Worm (Caenorhabditis elegans): ENCODE data around the gene pyk-2.

Gene pyk-2

DNA sequence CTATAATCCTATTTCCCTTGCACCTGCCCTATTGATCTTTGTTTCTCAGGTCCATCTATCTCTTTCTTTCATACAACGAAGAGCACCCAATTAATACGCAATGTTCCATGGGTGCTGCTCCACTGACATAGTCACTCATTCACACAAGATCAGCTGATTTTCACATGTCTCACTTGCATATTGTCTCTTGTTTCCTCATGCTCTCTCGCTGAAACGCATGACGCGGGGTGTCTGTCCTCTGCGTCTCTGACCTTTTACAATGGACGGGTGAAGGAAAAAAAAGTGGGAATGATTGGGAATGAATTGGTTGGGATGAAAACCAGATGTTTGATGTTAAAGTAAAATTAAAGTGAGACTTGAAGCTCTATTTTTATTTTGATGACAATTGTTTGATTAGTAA, 25.6 kb downstream of the pyk-2 start (continued):
- no peak for TF ChIP-seq unc-39 (tag; optimal IDR thresholded peaks at IDR 0.05)
- no peak for TF ChIP-seq mbf-1 (tag; optimal IDR thresholded peaks at IDR 0.05)
- peak; percentile 77 for TF ChIP-seq lin-13 (GFP tag; optimal IDR thresholded peaks at IDR 0.05)
- no peak for TF ChIP-seq dmd-4 (tag; optimal IDR thresholded peaks at IDR 0.05)
- no peak for TF ChIP-seq unc-62 (GFP tag; optimal IDR thresholded peaks at IDR 0.05)
- TF ChIP-seq ama-1 (optimal IDR thresholded peaks at IDR 0.05): peak; percentile 84
- peak; percentile 74 for TF ChIP-seq nhr-25 (tag; optimal IDR thresholded peaks at IDR 0.05)
- TF ChIP-seq F13H6.1 (tag; optimal IDR thresholded peaks at IDR 0.05): peak; percentile 93
- peak; percentile 74 for TF ChIP-seq lin-11 (tag; optimal IDR thresholded peaks at IDR 0.05)
- no peak for TF ChIP-seq ztf-11 (tag; optimal IDR thresholded peaks at IDR 0.05)
- no peak for TF ChIP-seq nhr-11 (tag; optimal IDR thresholded peaks at IDR 0.05)
- peak; percentile 82 for TF ChIP-seq nhr-6 (tag; optimal IDR thresholded peaks at IDR 0.05)
- TF ChIP-seq peb-1 (tag; optimal IDR thresholded peaks at IDR 0.05): no peak
- peak; percentile 39 to 93 for TF ChIP-seq lsy-2 (tag; optimal IDR thresholded peaks at IDR 0.05)
- peak; percentile 66 for TF ChIP-seq fos-1 (tag; optimal IDR thresholded peaks at IDR 0.05)
- TF ChIP-seq gmeb-1 (tag; optimal IDR thresholded peaks at IDR 0.05): peak; percentile 64
- TF ChIP-seq nhr-237 (tag; optimal IDR thresholded peaks at IDR 0.05): no peak
- peak; percentile 96 for TF ChIP-seq sma-9 (GFP tag; optimal IDR thresholded peaks at IDR 0.05)
- no peak for TF ChIP-seq sma-9 (tag; optimal IDR thresholded peaks at IDR 0.05)

DNA sequence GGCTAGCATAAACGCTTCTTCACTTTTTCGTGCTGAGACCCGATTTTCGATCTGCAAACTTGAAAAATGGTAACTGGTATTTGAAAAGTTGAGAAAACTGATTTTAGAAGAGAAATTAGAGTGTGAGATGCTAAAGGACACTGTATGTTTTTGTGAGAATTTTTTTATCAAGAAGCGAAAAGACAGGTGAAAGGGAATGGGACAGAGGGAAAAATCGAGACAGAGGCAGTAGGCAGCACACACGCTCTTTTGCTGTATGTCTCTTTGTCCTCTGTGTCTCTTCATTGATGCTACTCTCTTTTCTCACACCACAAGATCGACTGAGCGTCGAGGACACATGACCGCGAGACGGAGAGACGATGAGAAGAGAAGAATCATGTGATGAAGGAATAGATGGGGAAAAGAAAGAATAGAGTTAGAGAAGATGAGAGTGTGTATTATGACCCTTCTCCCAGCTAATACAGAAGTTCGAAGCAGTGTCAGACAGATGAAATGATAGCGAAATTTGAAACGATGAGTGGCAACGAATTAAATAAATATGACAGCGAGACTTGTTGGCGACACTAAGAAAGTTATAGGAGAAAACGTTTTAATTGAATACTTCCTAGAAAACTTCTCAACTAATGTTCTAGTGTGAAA, 26.3 kb downstream of the pyk-2 start, which contains the start of gene lgg-2:
lgg-2 (minus strand) TSS at position 51 of the 639 bp plus-strand sequence.
- TF ChIP-seq crh-2 (tag; optimal IDR thresholded peaks at IDR 0.05) (peak; percentile 98), aly-2 (tag; optimal IDR thresholded peaks at IDR 0.05) (no peak), sem-4 (tag; optimal IDR thresholded peaks at IDR 0.05) (peak; percentile 94), elt-3 (tag; optimal IDR thresholded peaks at IDR 0.05) (no peak), mdl-1 (tag; optimal IDR thresholded peaks at IDR 0.05) (peak; percentile 79 to 97), gmeb-1 (tag; optimal IDR thresholded peaks at IDR 0.05) (peak; percentile 88), Y55F3AM.14 (GFP tag; optimal IDR thresholded peaks at IDR 0.05) (peak; percentile 94), lin-39 (tag; optimal IDR thresholded peaks at IDR 0.05) (peak; percentile 53), zag-1 (tag; optimal IDR thresholded peaks at IDR 0.05) (peak; percentile 78), nhr-237 (tag; optimal IDR thresholded peaks at IDR 0.05) (no peak), ztf-11 (tag; optimal IDR thresholded peaks at IDR 0.05) (peak; percentile 4), lin-11 (tag; optimal IDR thresholded peaks at IDR 0.05) (peak; percentile 82), blmp-1 (tag; optimal IDR thresholded peaks at IDR 0.05; ENCODE audit: insufficient read depth) (peak; percentile 99), skn-1 (tag; optimal IDR thresholded peaks at IDR 0.05) (peak; percentile 52), mbf-1 (tag; optimal IDR thresholded peaks at IDR 0.05) (no peak), nhr-23 (tag; optimal IDR thresholded peaks at IDR 0.05) (no peak), lin-13 (GFP tag; optimal IDR thresholded peaks at IDR 0.05) (peak; percentile 87), nhr-21 (tag; optimal IDR thresholded peaks at IDR 0.05) (peak; percentile 98), ceh-82 (tag; optimal IDR thresholded peaks at IDR 0.05) (peak; percentile 21), lsy-2 (tag; optimal IDR thresholded peaks at IDR 0.05) (peak; percentile 75 to 95), alr-1 (tag; optimal IDR thresholded peaks at IDR 0.05) (peak; percentile 56), ZK546.5 (tag; optimal IDR thresholded peaks at IDR 0.05) (no peak), sma-3 (GFP tag; optimal IDR thresholded peaks at IDR 0.05) (peak; percentile 98), nhr-10 (tag; optimal IDR thresholded peaks at IDR 0.05) (peak; percentile 70), nhr-25 (tag; optimal IDR thresholded peaks at IDR 0.05) (peak; percentile 98), ztf-1 (GFP tag; conservative IDR thresholded peaks at IDR 0.05) (no peak), nhr-12 (tag; optimal IDR thresholded peaks at IDR 0.05) (peak; percentile 38), C34F6.9 (tag; optimal IDR thresholded peaks at IDR 0.05) (peak; percentile 99), F13H6.1 (tag; optimal IDR thresholded peaks at IDR 0.05) (peak; percentile 98), nhr-77 (tag; optimal IDR thresholded peaks at IDR 0.05) (no peak), peb-1 (tag; optimal IDR thresholded peaks at IDR 0.05) (no peak), egl-27 (tag; optimal IDR thresholded peaks at IDR 0.05) (peak; percentile 97), unc-62 (GFP tag; optimal IDR thresholded peaks at IDR 0.05) (peak; percentile 93), mab-5 (tag; optimal IDR thresholded peaks at IDR 0.05) (peak; percentile 92), unc-55 (GFP tag; optimal IDR thresholded peaks at IDR 0.05) (peak; percentile 80), unc-39 (tag; optimal IDR thresholded peaks at IDR 0.05) (no peak), nhr-6 (tag; optimal IDR thresholded peaks at IDR 0.05) (peak; percentile 98), nhr-11 (tag; optimal IDR thresholded peaks at IDR 0.05) (no peak), ama-1 (optimal IDR thresholded peaks at IDR 0.05) (no peak), elt-1 (tag; optimal IDR thresholded peaks at IDR 0.05) (no peak), ceh-16 (tag; optimal IDR thresholded peaks at IDR 0.05) (peak; percentile 57), fos-1 (tag; optimal IDR thresholded peaks at IDR 0.05) (peak; percentile 97), ztf-4 (tag; optimal IDR thresholded peaks at IDR 0.05) (peak; percentile 97), sma-9 (GFP tag; optimal IDR thresholded peaks at IDR 0.05) (peak; percentile 99), sma-9 (tag; optimal IDR thresholded peaks at IDR 0.05) (no peak), dmd-4 (tag; optimal IDR thresholded peaks at IDR 0.05) (no peak), R02D3.7 (tag; optimal IDR thresholded peaks at IDR 0.05) (no peak), nhr-129 (tag; optimal IDR thresholded peaks at IDR 0.05) (peak; percentile 98), snpc-4 (tag; optimal IDR thresholded peaks at IDR 0.05) (peak; percentile 89)

Measured in whole organism, L2 larva.